Fruit fly (Drosophila melanogaster) whole organism, prepupa: ENCODE results near the gene CG9270.

Source experiments
- CG10669 ChIP-seq: fragments of 200-800 bp; sonication (Bioruptor generic); optimal IDR thresholded peaks from 3 replicates; lab custom pipeline; 2018; ENCODE audit warnings: missing biosample characterization, mild to moderate bottlenecking, missing genetic modification characterization, moderate library complexity
- CG11294 ChIP-seq: fragments of 200-800 bp; sonication (Bioruptor generic); IDR thresholded peaks from 2 replicates; pipeline ENCODE4 v1.3.6; 2022; ENCODE audit warnings: missing biosample characterization, missing genetic modification characterization
- CG11762 ChIP-seq: fragments of 200-800 bp; sonication (Bioruptor generic); optimal IDR thresholded peaks from 3 replicates; lab custom pipeline; 2016; ENCODE audit warnings: missing biosample characterization, missing genetic modification characterization; ENCODE audit not compliant: insufficient read depth
- CG1621 ChIP-seq: fragments of 200-800 bp; sonication (Bioruptor generic); optimal IDR thresholded peaks from 3 replicates; lab custom pipeline; 2018; ENCODE audit warnings: missing biosample characterization, mild to moderate bottlenecking, missing genetic modification characterization
- CG31627 ChIP-seq: fragments of 200-800 bp; sonication (Bioruptor generic); optimal IDR thresholded peaks from 3 replicates; lab custom pipeline; 2016; ENCODE audit warnings: missing biosample characterization, missing genetic modification characterization
- CG32006 ChIP-seq: fragments of 200-800 bp; sonication (Bioruptor generic); optimal IDR thresholded peaks from 3 replicates; lab custom pipeline; 2017; ENCODE audit warnings: missing biosample characterization, mild to moderate bottlenecking, missing genetic modification characterization
- CG3919 ChIP-seq: fragments of 200-800 bp; sonication (Bioruptor generic); optimal IDR thresholded peaks from 3 replicates; lab custom pipeline; 2016; ENCODE audit warnings: missing biosample characterization, missing genetic modification characterization
- CG4318 ChIP-seq: fragments of 200-800 bp; sonication (Bioruptor generic); optimal IDR thresholded peaks from 3 replicates; lab custom pipeline; 2017; ENCODE audit warnings: missing biosample characterization, mild to moderate bottlenecking, missing genetic modification characterization
- CG6163 ChIP-seq: fragments of 200-800 bp; sonication (Bioruptor generic); IDR thresholded peaks from 3 replicates; pipeline ENCODE4 v1.3.6; 2022; ENCODE audit warnings: missing biosample characterization, missing genetic modification characterization
- CG6792 ChIP-seq: fragments of 200-800 bp; sonication (Bioruptor generic); optimal IDR thresholded peaks from 3 replicates; lab custom pipeline; 2016; ENCODE audit warnings: missing biosample characterization, missing genetic modification characterization
- CG6808 ChIP-seq: fragments of 200-800 bp; sonication (Bioruptor generic); optimal IDR thresholded peaks from 3 replicates; lab custom pipeline; 2017; ENCODE audit warnings: missing biosample characterization, missing genetic modification characterization, mild to moderate bottlenecking, moderate library complexity, missing genetic modification reagents
- CG6854 ChIP-seq: fragments of 200-800 bp; sonication (Bioruptor generic); optimal IDR thresholded peaks from 2 replicates; lab custom pipeline; 2017; ENCODE audit warnings: missing biosample characterization, mild to moderate bottlenecking, missing genetic modification characterization
- CG7368 ChIP-seq: fragments of 200-800 bp; sonication (Bioruptor generic); optimal IDR thresholded peaks from 3 replicates; lab custom pipeline; 2016; ENCODE audit warnings: missing biosample characterization, missing genetic modification characterization
- CG8119 ChIP-seq: fragments of 200-800 bp; sonication (Bioruptor generic); IDR thresholded peaks from 3 replicates; pipeline ENCODE4 v1.3.6; 2022; ENCODE audit warnings: missing biosample characterization, missing genetic modification characterization
- CG9139 ChIP-seq: fragments of 200-800 bp; sonication (Bioruptor generic); optimal IDR thresholded peaks from 3 replicates; lab custom pipeline; 2017; ENCODE audit warnings: missing biosample characterization, mild to moderate bottlenecking, missing genetic modification characterization
- Eip75B ChIP-seq: fragments of 200-800 bp; sonication (Bioruptor generic); optimal IDR thresholded peaks from 3 replicates; lab custom pipeline; 2016; ENCODE audit warnings: missing biosample characterization, missing genetic modification characterization
- Eip78C ChIP-seq: fragments of 200-800 bp; sonication (Bioruptor generic); peaks from one replicate; lab custom pipeline; 2016; ENCODE audit warnings: missing biosample characterization, missing genetic modification characterization
- Ets96B ChIP-seq: fragments of 200-800 bp; optimal IDR thresholded peaks from 2 replicates; lab custom pipeline; 2019; ENCODE audit warnings: missing biosample characterization, mild to moderate bottlenecking, missing genetic modification characterization, moderate library complexity
- Hr39 ChIP-seq: fragments of 200-800 bp; sonication (Bioruptor generic); optimal IDR thresholded peaks from 2 replicates; lab custom pipeline; 2016; ENCODE audit warnings: missing biosample characterization, missing genetic modification characterization
- Lpt ChIP-seq: fragments of 200-800 bp; sonication (Bioruptor generic); optimal IDR thresholded peaks from 3 replicates; lab custom pipeline; 2016; ENCODE audit warnings: missing biosample characterization, missing genetic modification characterization
- Smox ChIP-seq: fragments of 200-800 bp; sonication (Bioruptor generic); optimal IDR thresholded peaks from 3 replicates; lab custom pipeline; 2016; ENCODE audit warnings: missing biosample characterization, missing genetic modification characterization
- Sox102F ChIP-seq: fragments of 200-800 bp; sonication (Bioruptor generic); optimal IDR thresholded peaks from 2 replicates; lab custom pipeline; 2016; ENCODE audit warnings: missing biosample characterization, mild to moderate bottlenecking, missing genetic modification characterization
- acj6 ChIP-seq: fragments of 200-800 bp; sonication (Bioruptor generic); optimal IDR thresholded peaks from 3 replicates; lab custom pipeline; 2016; ENCODE audit warnings: missing biosample characterization, missing genetic modification characterization
- cyc ChIP-seq: fragments of 200-800 bp; sonication (Bioruptor generic); optimal IDR thresholded peaks from 3 replicates; lab custom pipeline; 2016; ENCODE audit warnings: missing biosample characterization, missing genetic modification characterization
- dac ChIP-seq: fragments of 200-800 bp; sonication (Bioruptor generic); optimal IDR thresholded peaks from 2 replicates; lab custom pipeline; 2017; ENCODE audit warnings: missing biosample characterization, mild to moderate bottlenecking, missing genetic modification characterization
- dsx ChIP-seq: fragments of 200-800 bp; optimal IDR thresholded peaks from 3 replicates; lab custom pipeline; 2019; ENCODE audit warnings: missing biosample characterization, mild to moderate bottlenecking, missing genetic modification characterization, moderate library complexity; ENCODE audit not compliant: poor library complexity, severe bottlenecking
- eg ChIP-seq: fragments of 200-800 bp; sonication (Bioruptor generic); IDR thresholded peaks from 3 replicates; pipeline ENCODE4 v1.3.6; 2022; ENCODE audit warnings: missing biosample characterization, missing genetic modification characterization
- esn ChIP-seq: fragments of 200-800 bp; sonication (Bioruptor generic); optimal IDR thresholded peaks from 2 replicates; lab custom pipeline; 2016; ENCODE audit warnings: missing biosample characterization, mild to moderate bottlenecking, missing genetic modification characterization, moderate library complexity
- fkh ChIP-seq: fragments of 200-800 bp; sonication (Bioruptor generic); optimal IDR thresholded peaks from 3 replicates; lab custom pipeline; 2017; ENCODE audit warnings: missing biosample characterization, mild to moderate bottlenecking, missing genetic modification characterization, moderate library complexity
- pdm3 ChIP-seq: fragments of 200-800 bp; sonication (Bioruptor generic); optimal IDR thresholded peaks from 3 replicates; lab custom pipeline; 2016; ENCODE audit warnings: missing biosample characterization, missing genetic modification characterization
- salr ChIP-seq, 2 experiments: fragments of 200-800 bp; sonication (Bioruptor generic); optimal IDR thresholded peaks; 3 replicates each; lab custom pipeline; 2016 to 2018; ENCODE audit warnings: missing biosample characterization in 2 of 2, missing genetic modification characterization in 2 of 2, mild to moderate bottlenecking in 1 of 2
- ss ChIP-seq, 2 experiments: fragments of 200-800 bp; sonication (Bioruptor generic); optimal IDR thresholded peaks; 2 replicates in 1 of 2; 3 replicates in 1 of 2; lab custom pipeline; 2017 to 2018; ENCODE audit warnings: mild to moderate bottlenecking in 2 of 2, missing biosample characterization in 2 of 2, missing genetic modification characterization in 2 of 2, moderate library complexity in 1 of 2
- svp ChIP-seq: fragments of 200-800 bp; sonication (Bioruptor generic); peaks from one replicate; lab custom pipeline; 2016; ENCODE audit warnings: missing biosample characterization, missing genetic modification characterization
- topi ChIP-seq: fragments of 200-800 bp; sonication (Bioruptor generic); optimal IDR thresholded peaks from 3 replicates; lab custom pipeline; 2016; ENCODE audit warnings: missing biosample characterization, missing genetic modification characterization

The CG9270 gene

dm6 chr2L:20935338-20936060 is 1.6 kb upstream of the CG9270 start (continued):
- no peak for TF ChIP-seq CG3919
- no peak for TF ChIP-seq eg (GFP tag; lab: Robert Waterston, UW)
- peak; percentile 30 for TF ChIP-seq CG32006
- no peak for TF ChIP-seq CG11294
- TF ChIP-seq ss (GFP tag; optimal IDR thresholded peaks at IDR 0.05; lab: Kevin White, UChicago) = peak; percentile 10 to 24
- no peak for TF ChIP-seq CG4318 (GFP tag; lab: Kevin White, UChicago)
- peak; percentile 46 for TF ChIP-seq acj6 (GFP tag; lab: Kevin White, UChicago)
- peak; percentile 19 for TF ChIP-seq Hr39 (GFP tag; lab: Kevin White, UChicago)
- no peak for TF ChIP-seq CG6163
- TF ChIP-seq CG9139 = no peak
- no peak for TF ChIP-seq CG6854 (GFP tag; lab: Kevin White, UChicago)
- TF ChIP-seq Eip75B = no peak
- TF ChIP-seq svp (GFP tag; lab: Kevin White, UChicago) = no peak
- TF ChIP-seq salr (GFP tag; optimal IDR thresholded peaks at IDR 0.05; lab: Kevin White, UChicago) = no peak
- TF ChIP-seq Ets96B (tag; lab: Kevin White, UChicago) = no peak
- TF ChIP-seq CG6808 = no peak
- no peak for TF ChIP-seq Lpt
- TF ChIP-seq CG7368 = no peak
- TF ChIP-seq pdm3 (GFP tag; lab: Kevin White, UChicago) = peak; percentile 51
- TF ChIP-seq dac (GFP tag; lab: Kevin White, UChicago) = no peak
- no peak for TF ChIP-seq CG10669 (GFP tag; lab: Kevin White, UChicago)
- TF ChIP-seq Smox = peak; percentile 47
- TF ChIP-seq dsx (GFP tag; lab: Kevin White, UChicago) = peak; percentile 27
- peak; percentile 21 for TF ChIP-seq topi
- no peak for TF ChIP-seq CG6792 (GFP tag; lab: Kevin White, UChicago)

- TF ChIP-seq Hr39 (GFP tag; lab: Kevin White, UChicago) = no peak
- no peak for TF ChIP-seq Ets96B (tag; lab: Kevin White, UChicago)
- no peak for TF ChIP-seq CG8119 (GFP tag; lab: Robert Waterston, UW)
- peak; percentile 2 for TF ChIP-seq fkh (GFP tag; lab: Kevin White, UChicago)
- TF ChIP-seq, all 60 proteins: peak for 1
Observed at dm6 chr2L:20934678-20935077, 765 bp upstream of the CG9270 start.

- peak; percentile 96 for TF ChIP-seq fkh (GFP tag; lab: Kevin White, UChicago)
- TF ChIP-seq esn (GFP tag; lab: Kevin White, UChicago) = no peak
- TF ChIP-seq, all 60 proteins: peak for 1
Observed at dm6 chr2L:20927653-20928052, 6.3 kb downstream of the CG9270 start, which contains the start of gene Nthl1. TSS of gene Nthl1 (minus strand) at chr2L:20927860.

dm6 chr2L:20925975-20926374 is 7.9 kb downstream of the CG9270 start, which contains the start of gene RPA2:
TSS of gene RPA2 (minus strand) at chr2L:20926147.
- TF ChIP-seq Sox102F (GFP tag; lab: Kevin White, UChicago) (no peak), Eip78C (no peak), fkh (GFP tag; lab: Kevin White, UChicago) (peak; percentile 48)

dm6 chr2L:20923088-20923571 is 10.8 kb downstream of the CG9270 start:
- TF ChIP-seq dsx (GFP tag; lab: Kevin White, UChicago) (no peak), CG11762 (GFP tag; lab: Kevin White, UChicago) (no peak), cyc (no peak), Eip78C (peak; percentile 29), CG31627 (GFP tag; lab: Kevin White, UChicago) (no peak), CG1621 (tag; lab: Kevin White, UChicago) (no peak)
